Fruit fly (Drosophila melanogaster): Measurements from ENCODE around the gene cutlet.

The cutlet gene

DNA sequence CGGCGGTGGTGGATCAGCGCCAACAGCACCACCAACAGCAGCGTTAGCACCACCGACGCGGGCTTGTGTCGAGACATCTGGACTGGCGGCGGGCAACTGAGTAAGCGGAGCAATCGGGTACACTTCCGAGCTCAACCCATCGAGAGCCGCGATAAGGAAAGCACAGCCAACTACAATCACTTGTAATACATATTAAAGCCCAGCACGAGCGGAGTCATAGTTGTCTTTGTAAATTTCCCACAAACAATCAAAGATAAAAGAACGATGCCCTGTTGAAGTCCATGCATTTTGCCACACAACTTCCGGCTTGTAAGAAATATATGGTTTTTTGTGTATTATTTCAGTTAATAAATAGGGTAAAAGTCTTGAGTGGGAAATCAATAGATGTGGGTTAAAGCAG lies 4.6 kb downstream of the cutlet start, which contains the start of gene CG31777:
TSS of gene CG31777 (minus strand) at position 101 of the 400 bp plus-strand sequence.
- TF ChIP-seq CTCF (optimal IDR thresholded peaks at IDR 0.05) (no peak), CG8478 (optimal IDR thresholded peaks at IDR 0.05) (no peak)

DNA sequence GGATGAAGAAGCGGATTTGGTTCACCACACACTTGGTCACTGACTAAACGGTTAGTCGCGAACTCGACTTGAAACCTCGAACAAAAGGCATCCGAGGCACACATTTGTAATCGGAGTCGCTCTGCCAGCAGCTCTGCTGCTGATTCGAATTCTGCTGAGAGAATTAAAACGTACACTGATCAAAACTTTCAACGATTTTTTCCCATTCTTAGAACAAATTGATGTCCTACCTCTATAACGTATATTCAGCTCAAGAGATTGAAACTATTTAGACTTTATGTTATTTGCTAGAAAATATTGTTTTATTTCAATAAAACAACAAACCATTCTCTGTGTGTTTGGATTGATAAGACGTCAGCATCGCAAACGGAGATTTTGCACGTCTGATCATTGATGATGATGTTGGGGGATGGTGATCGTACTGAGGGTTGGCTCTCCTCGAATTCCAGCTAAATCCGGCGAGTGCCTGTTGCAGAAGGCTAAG lies 6.1 kb downstream of the cutlet start, which contains the start of gene CG31778:
TSS of gene CG31778 (minus strand) at position 51 of the 484 bp plus-strand sequence.
- TF ChIP-seq CG8478 (optimal IDR thresholded peaks at IDR 0.05) (no peak), CTCF (optimal IDR thresholded peaks at IDR 0.05) (no peak)

DNA sequence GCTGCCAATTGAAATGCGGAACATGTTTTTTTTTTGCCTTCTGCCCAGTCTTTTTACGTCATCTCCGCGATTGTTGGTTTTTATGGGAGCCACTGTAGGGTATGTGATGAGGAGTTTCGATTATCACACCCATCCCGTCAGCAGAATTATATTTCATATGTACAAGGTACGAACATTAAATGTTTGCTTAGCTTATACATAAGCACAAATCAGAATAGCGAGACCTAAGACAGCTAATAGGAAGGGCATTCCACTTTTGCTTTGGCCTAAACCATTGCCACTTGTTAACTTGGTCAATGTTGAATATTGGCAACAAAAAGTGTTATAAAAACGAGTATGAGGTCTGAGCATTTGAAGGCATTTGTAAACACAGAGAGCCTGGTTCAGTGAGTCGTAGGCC lies 8.3 kb downstream of the cutlet start, which contains the start of gene CG2816:
TSS of gene CG2816 (plus strand) at position 400 of the 400 bp plus-strand sequence.
- TF ChIP-seq CG8478 (optimal IDR thresholded peaks at IDR 0.05), result no peak
- TF ChIP-seq CTCF (optimal IDR thresholded peaks at IDR 0.05), result no peak

DNA sequence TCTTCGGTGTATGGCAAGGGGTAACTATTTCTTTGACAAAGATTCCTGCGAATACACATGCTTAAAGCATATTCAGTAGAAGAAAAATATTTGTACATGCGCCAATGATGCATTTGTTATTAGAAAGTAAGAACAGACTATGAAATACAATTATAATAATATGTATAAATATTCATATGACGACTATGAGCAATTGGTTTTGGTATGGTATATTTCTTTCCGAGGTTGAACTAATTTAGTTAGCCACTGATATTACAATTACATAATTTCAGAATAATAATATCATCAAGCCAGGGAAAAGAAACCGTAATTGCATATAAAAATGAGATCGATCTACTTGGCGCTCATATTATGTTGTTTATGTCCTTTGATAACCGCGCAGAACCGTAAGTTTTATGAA lies 10.0 kb downstream of the cutlet start, which contains the start of gene CG43145:
TSS of gene CG43145 (plus strand) at position 301 of the 400 bp plus-strand sequence.
- TF ChIP-seq CG8478 (optimal IDR thresholded peaks at IDR 0.05) (no peak), CTCF (optimal IDR thresholded peaks at IDR 0.05) (no peak)

DNA sequence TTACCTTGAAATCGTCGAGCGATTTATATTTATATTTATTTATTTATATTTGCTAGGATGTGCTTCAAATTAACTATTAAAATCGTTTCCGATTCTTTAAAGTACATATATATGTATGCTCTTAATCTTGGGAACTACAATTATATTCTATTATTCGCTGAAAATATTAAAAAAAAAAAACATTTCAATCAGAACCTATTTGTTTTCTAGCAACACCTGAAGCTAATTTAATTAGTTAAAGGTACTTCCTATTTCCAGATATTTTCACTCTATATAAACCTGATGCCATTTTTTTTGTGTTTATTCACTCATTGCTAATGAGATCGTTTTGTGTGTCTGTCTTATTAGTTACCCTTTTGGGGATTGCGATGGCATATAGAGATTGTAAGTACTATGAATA lies 10.6 kb downstream of the cutlet start, which contains the start of gene CG42467:
TSS of gene CG42467 (plus strand) at position 301 of the 400 bp plus-strand sequence.
- TF ChIP-seq CTCF (optimal IDR thresholded peaks at IDR 0.05), result no peak
- no peak for TF ChIP-seq CG8478 (optimal IDR thresholded peaks at IDR 0.05)

DNA sequence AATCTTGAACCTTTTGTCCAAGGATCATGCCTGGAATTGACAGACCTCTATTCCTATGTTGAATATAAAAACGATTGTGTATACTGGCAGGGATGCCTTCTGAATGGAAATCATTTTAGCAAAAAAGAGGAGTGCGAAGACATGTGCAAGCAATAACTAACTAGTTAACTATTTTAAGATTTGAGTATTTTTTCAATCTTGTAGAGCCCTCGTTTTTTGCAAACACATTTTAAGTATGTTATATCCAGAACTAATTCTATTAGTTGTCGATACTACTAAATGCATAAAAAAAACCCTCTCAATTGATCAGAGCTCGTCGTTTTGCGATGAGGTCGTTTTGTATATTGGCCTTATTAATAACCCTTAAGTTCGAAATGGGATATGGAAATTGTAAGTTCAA lies 11.2 kb downstream of the cutlet start, which contains the start of gene Sfp24C1:
TSS of gene Sfp24C1 (plus strand) at position 301 of the 400 bp plus-strand sequence.
- TF ChIP-seq CG8478 (optimal IDR thresholded peaks at IDR 0.05), result no peak
- TF ChIP-seq CTCF (optimal IDR thresholded peaks at IDR 0.05), result no peak

DNA sequence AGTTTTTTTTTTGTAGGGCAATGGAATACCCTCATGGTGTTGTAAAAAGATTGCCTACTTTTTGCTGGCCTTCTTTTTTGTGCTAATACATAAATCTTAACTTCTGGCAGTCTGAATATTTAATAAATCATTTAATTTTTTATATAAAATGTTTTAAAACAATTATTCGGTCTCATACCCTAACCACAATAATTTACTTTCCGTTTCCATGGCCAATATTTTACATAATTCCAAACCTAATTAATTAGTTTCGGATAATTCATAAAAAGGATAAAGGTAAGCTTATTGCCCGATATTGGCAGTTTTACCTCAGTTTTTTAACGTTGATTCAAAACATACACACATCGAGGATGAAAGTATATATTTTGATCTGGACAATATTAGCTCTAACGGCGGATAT lies 11.7 kb downstream of the cutlet start, which contains the start of gene CG42465:
TSS of gene CG42465 (plus strand) at position 301 of the 400 bp plus-strand sequence.
- TF ChIP-seq CG8478 (optimal IDR thresholded peaks at IDR 0.05), result no peak
- no peak for TF ChIP-seq CTCF (optimal IDR thresholded peaks at IDR 0.05)

DNA sequence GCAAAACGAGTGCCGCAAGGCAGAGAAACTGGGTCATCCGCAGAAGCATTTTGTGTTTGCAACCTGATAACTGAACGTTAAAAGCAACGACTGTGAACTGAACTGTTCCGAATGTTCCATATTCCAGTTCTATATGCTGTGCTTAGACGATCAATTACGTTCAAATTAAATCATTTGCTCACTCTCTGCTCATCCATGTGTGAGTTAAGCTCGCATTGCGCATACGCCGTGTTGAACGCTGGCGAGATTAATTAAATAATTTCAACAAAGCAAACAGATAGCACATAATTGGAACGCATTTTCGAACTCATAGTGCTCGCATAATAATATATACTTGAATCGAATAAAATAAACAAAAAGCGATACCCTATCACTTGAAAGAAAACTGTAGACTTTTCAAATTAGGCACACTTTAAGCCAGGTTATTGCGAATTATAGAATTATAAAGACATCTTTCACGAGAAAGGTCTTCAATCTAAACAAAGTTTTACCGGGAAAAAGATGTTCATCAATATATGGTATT lies 12.5 kb downstream of the cutlet start, which contains the start of the genes CG10031 and CG42464:
TSS of gene CG10031 (minus strand) at position 101 of the 523 bp plus-strand sequence.
TSS of gene CG42464 (plus strand) at position 473 of the 523 bp plus-strand sequence.
- TF ChIP-seq CTCF (optimal IDR thresholded peaks at IDR 0.05), result no peak
- no peak for TF ChIP-seq CG8478 (optimal IDR thresholded peaks at IDR 0.05)

DNA sequence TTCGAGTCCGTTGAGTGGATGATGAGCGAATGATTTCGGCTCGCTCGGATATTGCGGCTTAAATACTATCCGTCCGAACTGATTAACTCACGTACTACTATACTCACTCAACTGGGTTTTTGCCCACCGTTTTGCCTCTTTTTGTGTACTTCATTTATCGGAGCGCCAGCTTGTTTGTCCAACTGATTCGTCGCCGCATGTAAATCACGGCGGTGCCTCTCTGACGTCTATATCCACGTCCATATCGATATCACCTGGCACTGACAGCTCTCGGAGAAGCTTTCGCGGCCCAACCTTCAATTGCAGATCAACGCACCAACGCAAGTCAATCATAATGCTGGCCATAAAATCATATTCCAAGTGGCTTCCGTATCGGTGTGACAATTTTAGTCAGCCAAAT lies 13.8 kb downstream of the cutlet start, which contains the start of gene CG3604:
TSS of gene CG3604 (minus strand) at position 101 of the 400 bp plus-strand sequence.
- TF ChIP-seq CG8478 (optimal IDR thresholded peaks at IDR 0.05) (no peak), CTCF (optimal IDR thresholded peaks at IDR 0.05) (no peak)

DNA sequence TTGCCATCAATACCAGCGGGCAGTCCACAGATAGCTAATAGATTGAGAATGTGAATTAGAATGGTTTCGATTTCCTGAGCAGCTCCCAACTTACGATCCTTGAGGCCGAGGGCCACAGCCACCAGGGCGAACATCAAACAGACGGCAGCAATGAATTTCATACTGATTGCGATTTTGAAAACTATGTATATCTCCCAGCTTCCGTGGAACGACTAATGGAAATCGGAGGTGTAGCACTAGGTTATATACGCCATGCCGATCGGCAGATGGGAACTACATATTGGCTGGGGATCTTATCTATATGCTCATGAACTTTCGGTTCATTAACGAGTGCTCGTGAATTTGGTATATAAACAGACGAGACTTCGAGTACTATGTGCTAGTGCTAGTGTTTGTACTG lies 15.1 kb downstream of the cutlet start, which contains the start of gene IM33:
TSS of gene IM33 (minus strand) at position 221 of the 400 bp plus-strand sequence.
- no peak for TF ChIP-seq CTCF (optimal IDR thresholded peaks at IDR 0.05)
- no peak for TF ChIP-seq CG8478 (optimal IDR thresholded peaks at IDR 0.05)

DNA sequence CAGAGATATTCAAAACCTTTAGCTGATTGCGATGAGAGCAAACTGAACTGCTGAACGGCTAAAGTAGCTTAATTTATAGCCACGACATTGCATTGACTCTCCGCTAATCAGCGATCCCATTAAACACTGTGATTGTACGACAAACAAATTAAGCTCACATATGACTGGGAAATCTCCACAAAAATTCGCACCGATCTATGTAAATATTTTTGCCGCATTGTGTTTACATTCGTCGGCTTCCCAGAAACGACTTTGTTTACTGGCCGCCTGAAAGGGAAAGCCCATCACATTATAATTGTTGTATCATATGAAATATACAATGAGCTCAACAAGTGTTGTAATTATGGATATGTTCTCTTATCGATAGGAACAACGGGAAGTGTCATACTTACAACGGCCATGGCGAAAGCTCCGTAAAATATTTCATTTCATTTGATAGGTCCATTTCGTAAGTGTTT lies 16.2 kb downstream of the cutlet start, which contains the start of gene CG16713:
TSS of gene CG16713 (minus strand) at position 51 of the 458 bp plus-strand sequence.
- TF ChIP-seq CTCF (optimal IDR thresholded peaks at IDR 0.05) (no peak), CG8478 (optimal IDR thresholded peaks at IDR 0.05) (no peak)

DNA sequence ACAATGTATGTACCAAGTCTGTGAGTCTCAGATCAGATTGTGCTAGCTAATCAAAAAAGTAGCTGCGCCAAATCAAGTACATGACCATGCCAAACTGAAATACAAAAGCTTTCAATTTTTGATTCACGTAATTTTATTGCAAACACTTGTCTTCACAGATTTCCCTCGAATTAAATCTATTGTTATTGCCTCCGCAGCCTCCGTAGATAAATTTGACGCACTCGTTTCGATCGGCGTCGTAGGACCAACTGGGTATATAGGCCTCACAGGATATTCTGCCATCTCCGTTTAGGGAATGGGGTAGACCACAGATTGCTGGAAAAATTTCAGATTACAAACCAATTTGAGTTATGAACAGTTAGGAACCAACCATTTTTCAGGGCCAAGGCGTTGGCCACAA lies 16.6 kb downstream of the cutlet start, which contains the start of gene CG43165:
TSS of gene CG43165 (minus strand) at position 101 of the 400 bp plus-strand sequence.
- TF ChIP-seq CG8478 (optimal IDR thresholded peaks at IDR 0.05) (no peak), CTCF (optimal IDR thresholded peaks at IDR 0.05) (no peak)

DNA sequence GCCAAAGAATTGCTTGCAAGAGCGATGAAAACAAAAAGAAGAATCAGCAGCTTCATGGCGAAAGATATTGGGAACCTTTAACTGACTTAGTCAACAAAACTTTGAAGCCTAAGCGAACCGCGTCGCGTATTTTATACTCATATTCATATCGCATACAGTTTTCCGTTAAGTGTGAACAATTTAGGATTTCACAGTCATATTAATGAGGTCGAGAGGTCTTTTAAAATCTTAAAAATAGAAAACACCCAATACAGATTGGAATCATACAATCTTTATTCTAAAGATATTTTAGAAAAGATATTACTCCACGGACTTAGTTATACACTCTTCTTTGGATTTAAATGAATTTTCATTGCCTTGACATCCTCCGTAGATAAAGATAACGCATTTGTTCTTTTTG lies 17.7 kb downstream of the cutlet start, which contains the start of gene Acp24A4:
TSS of gene Acp24A4 (minus strand) at position 101 of the 400 bp plus-strand sequence.
- TF ChIP-seq CTCF (optimal IDR thresholded peaks at IDR 0.05) (no peak), CG8478 (optimal IDR thresholded peaks at IDR 0.05) (no peak)

DNA sequence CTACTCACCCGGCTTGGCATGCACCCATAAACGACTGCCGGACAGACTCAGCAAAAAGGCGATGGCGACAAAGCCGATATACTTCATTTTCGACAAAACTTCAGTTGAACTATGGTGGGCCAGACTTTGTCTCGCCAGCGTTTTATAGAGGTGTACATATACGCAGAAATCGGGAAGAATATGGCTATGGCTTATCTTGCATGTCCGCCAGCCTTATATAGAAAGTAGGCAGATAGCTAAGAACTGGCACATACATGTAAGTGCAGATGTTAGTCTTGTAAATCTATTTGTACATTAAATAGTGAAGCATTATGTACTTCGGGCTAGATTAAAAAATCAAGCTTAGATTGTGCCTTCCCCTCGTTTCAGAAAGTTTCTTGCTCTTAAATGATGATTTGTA lies 18.5 kb downstream of the cutlet start, which contains the start of gene CG3513:
TSS of gene CG3513 (minus strand) at position 101 of the 400 bp plus-strand sequence.
- TF ChIP-seq CTCF (optimal IDR thresholded peaks at IDR 0.05) (no peak), CG8478 (optimal IDR thresholded peaks at IDR 0.05) (no peak)

DNA sequence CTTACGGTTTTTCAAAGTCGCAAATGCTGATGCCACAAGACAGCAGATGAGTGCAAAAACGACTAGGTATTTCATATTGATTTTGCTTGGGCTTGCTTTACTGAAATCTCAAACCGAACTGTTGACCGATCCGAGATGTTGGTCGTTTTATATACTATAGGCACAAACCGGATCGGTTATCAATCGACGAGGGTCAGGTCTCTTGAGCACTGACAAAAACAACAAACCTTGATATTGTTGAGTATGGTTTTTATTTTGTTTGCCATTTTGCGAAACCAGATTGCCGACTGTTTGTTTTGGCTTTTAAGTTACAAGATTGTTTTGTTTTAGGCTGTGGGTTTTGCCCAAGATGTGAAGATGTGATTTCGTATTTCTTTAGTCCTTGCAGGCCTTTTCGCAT lies 19.1 kb downstream of the cutlet start, which contains the start of gene CG16704:
TSS of gene CG16704 (minus strand) at position 122 of the 400 bp plus-strand sequence.
- no peak for TF ChIP-seq CTCF (optimal IDR thresholded peaks at IDR 0.05)
- no peak for TF ChIP-seq CG8478 (optimal IDR thresholded peaks at IDR 0.05)
